Fruit fly (Drosophila melanogaster) whole organism, embryonic: Measurements from ENCODE around the gene CG12112.

Experiments
- ATbp ChIP-seq: fragments of 200-800 bp; sonication (Bioruptor generic); optimal IDR thresholded peaks from 2 replicates; lab custom pipeline; 2017; ENCODE audit warnings: missing biosample characterization, mild to moderate bottlenecking, missing genetic modification characterization, missing genetic modification reagents
- Atf3 ChIP-seq: fragments of 200-800 bp; sonication (Bioruptor generic); optimal IDR thresholded peaks from 3 replicates; lab custom pipeline; 2016; ENCODE audit warnings: missing biosample characterization, missing genetic modification characterization
- CG10147 ChIP-seq: fragments of 200-800 bp; sonication (Bioruptor generic); optimal IDR thresholded peaks from 2 replicates; lab custom pipeline; 2019; ENCODE audit warnings: missing biosample characterization, mild to moderate bottlenecking, missing genetic modification characterization, moderate library complexity
- CG10274 ChIP-seq: fragments of 200-800 bp; sonication (Bioruptor generic); optimal IDR thresholded peaks from 3 replicates; lab custom pipeline; 2017; ENCODE audit warnings: missing biosample characterization, mild to moderate bottlenecking, missing genetic modification characterization
- CG11723 ChIP-seq: fragments of 200-800 bp; sonication (Bioruptor generic); optimal IDR thresholded peaks from 2 replicates; lab custom pipeline; 2017; ENCODE audit warnings: missing biosample characterization, mild to moderate bottlenecking, missing genetic modification characterization
- CG13287 ChIP-seq: fragments of 200-800 bp; sonication (Bioruptor generic); IDR thresholded peaks from 2 replicates; pipeline ENCODE4 v1.3.6; 2022; ENCODE audit warnings: missing biosample characterization, missing genetic modification characterization; ENCODE audit not compliant: partially characterized antibody
- CG16815 ChIP-seq: fragments of 200-800 bp; sonication (Bioruptor generic); optimal IDR thresholded peaks from 3 replicates; lab custom pipeline; 2017; ENCODE audit warnings: missing biosample characterization, mild to moderate bottlenecking, missing genetic modification characterization
- CG16863 ChIP-seq: fragments of 200-800 bp; sonication (Bioruptor generic); optimal IDR thresholded peaks from 3 replicates; lab custom pipeline; 2016; ENCODE audit warnings: missing biosample characterization, missing genetic modification characterization
- CG17361 ChIP-seq: fragments of 200-800 bp; sonication (Bioruptor generic); IDR thresholded peaks from 3 replicates; pipeline ENCODE4 v1.3.6; 2022; ENCODE audit warnings: missing biosample characterization, missing genetic modification characterization
- CG2120 ChIP-seq: fragments of 200-800 bp; sonication (Bioruptor generic); optimal IDR thresholded peaks from 3 replicates; lab custom pipeline; 2016; ENCODE audit warnings: missing biosample characterization, missing genetic modification characterization
- CG30403 ChIP-seq: fragments of 200-800 bp; sonication (Bioruptor generic); optimal IDR thresholded peaks from 3 replicates; lab custom pipeline; 2016; ENCODE audit warnings: missing biosample characterization, missing genetic modification characterization
- CG31224 ChIP-seq: fragments of 200-800 bp; sonication (Bioruptor generic); IDR thresholded peaks from 2 replicates; pipeline ENCODE4 v1.3.6; 2022; ENCODE audit warnings: missing biosample characterization, missing genetic modification characterization
- CG31441 ChIP-seq: fragments of 200-800 bp; sonication (Bioruptor generic); IDR thresholded peaks from 2 replicates; pipeline ENCODE4 v1.3.6; 2022; ENCODE audit warnings: missing biosample characterization, missing genetic modification characterization
- CG4328 ChIP-seq: fragments of 200-800 bp; sonication (Bioruptor generic); optimal IDR thresholded peaks from 3 replicates; lab custom pipeline; 2017; ENCODE audit warnings: missing biosample characterization, missing genetic modification reagents, missing genetic modification characterization
- CG4404 ChIP-seq: fragments of 200-800 bp; sonication (Bioruptor generic); IDR thresholded peaks from 2 replicates; pipeline ENCODE4 v1.3.6; 2022; ENCODE audit warnings: missing biosample characterization, missing genetic modification characterization
- CG4854 ChIP-seq: fragments of 200-800 bp; sonication (Bioruptor generic); optimal IDR thresholded peaks from 2 replicates; lab custom pipeline; 2016; ENCODE audit warnings: missing biosample characterization, missing genetic modification characterization, inconsistent platforms
- CG5953 ChIP-seq: fragments of 200-800 bp; sonication (Bioruptor generic); IDR thresholded peaks from 2 replicates; pipeline ENCODE4 v1.3.6; 2022; ENCODE audit warnings: missing biosample characterization, missing genetic modification characterization
- CG6791 ChIP-seq: fragments of 200-800 bp; sonication (Bioruptor generic); IDR thresholded peaks from 3 replicates; pipeline ENCODE4 v1.3.6; 2022; ENCODE audit warnings: missing biosample characterization, missing genetic modification characterization; ENCODE audit not compliant: partially characterized antibody
- CG7987 ChIP-seq: fragments of 200-800 bp; sonication (Bioruptor generic); optimal IDR thresholded peaks from 2 replicates; lab custom pipeline; 2018; ENCODE audit warnings: missing biosample characterization, mild to moderate bottlenecking, missing genetic modification characterization, moderate library complexity
- CG9817 ChIP-seq: fragments of 200-800 bp; sonication (Bioruptor generic); optimal IDR thresholded peaks from 2 replicates; lab custom pipeline; 2018; ENCODE audit warnings: missing biosample characterization, mild to moderate bottlenecking, missing genetic modification characterization, moderate library complexity
- Camta ChIP-seq: fragments of 200-800 bp; sonication (Bioruptor generic); optimal IDR thresholded peaks from 2 replicates; lab custom pipeline; 2016; ENCODE audit warnings: missing biosample characterization, missing genetic modification characterization
- D19A ChIP-seq: fragments of 200-800 bp; optimal IDR thresholded peaks from 3 replicates; lab custom pipeline; 2019; ENCODE audit warnings: missing biosample characterization, mild to moderate bottlenecking, missing genetic modification characterization, moderate library complexity
- Doc2 ChIP-seq: fragments of 200-800 bp; sonication (Bioruptor generic); IDR thresholded peaks from 2 replicates; pipeline ENCODE4 v1.3.6; 2022; ENCODE audit warnings: missing biosample characterization, missing genetic modification characterization
- Dp ChIP-seq: fragments of 200-800 bp; sonication (Bioruptor generic); optimal IDR thresholded peaks from 2 replicates; lab custom pipeline; 2018; ENCODE audit warnings: missing biosample characterization, mild to moderate bottlenecking, missing genetic modification characterization, moderate library complexity
- Fer2 ChIP-seq: fragments of 200-800 bp; sonication (Bioruptor generic); optimal IDR thresholded peaks from 2 replicates; lab custom pipeline; 2018; ENCODE audit warnings: missing biosample characterization, mild to moderate bottlenecking, missing genetic modification characterization, moderate library complexity
- Gsc ChIP-seq: fragments of 200-800 bp; sonication (Bioruptor generic); IDR thresholded peaks from 2 replicates; pipeline ENCODE4 v1.3.6; 2022; ENCODE audit warnings: missing biosample characterization, missing genetic modification characterization
- H15 ChIP-seq: fragments of 200-800 bp; sonication (Bioruptor generic); IDR thresholded peaks from 3 replicates; pipeline ENCODE4 v1.3.6; 2022; ENCODE audit warnings: missing biosample characterization, missing genetic modification characterization
- H2.0 ChIP-seq: fragments of 200-800 bp; sonication (Bioruptor generic); IDR thresholded peaks from 2 replicates; pipeline ENCODE4 v1.3.6; 2022; ENCODE audit warnings: missing biosample characterization, missing genetic modification characterization
- Lim3 ChIP-seq: fragments of 200-800 bp; sonication (Bioruptor generic); IDR thresholded peaks from 2 replicates; pipeline ENCODE4 v1.3.6; 2022; ENCODE audit warnings: missing biosample characterization, missing genetic modification characterization
- Ptx1 ChIP-seq: fragments of 200-800 bp; sonication (Bioruptor generic); IDR thresholded peaks from 2 replicates; pipeline ENCODE4 v1.3.6; 2022; ENCODE audit warnings: missing biosample characterization, missing genetic modification characterization
- Xrp1 ChIP-seq: fragments of 200-800 bp; sonication (Bioruptor generic); IDR thresholded peaks from 2 replicates; pipeline ENCODE4 v1.3.6; 2022; ENCODE audit warnings: missing biosample characterization, missing genetic modification characterization
- YL-1 ChIP-seq: fragments of 200-800 bp; sonication (Bioruptor generic); optimal IDR thresholded peaks from 3 replicates; lab custom pipeline; 2017; ENCODE audit warnings: missing biosample characterization, mild to moderate bottlenecking, missing genetic modification characterization
- bowl ChIP-seq: fragments of 200-800 bp; sonication (Bioruptor generic); IDR thresholded peaks from 2 replicates; pipeline ENCODE4 v1.3.6; 2022; ENCODE audit warnings: missing biosample characterization, missing genetic modification characterization
- caup ChIP-seq: fragments of 200-800 bp; sonication (Bioruptor generic); optimal IDR thresholded peaks from 3 replicates; lab custom pipeline; 2017; ENCODE audit warnings: missing biosample characterization, mild to moderate bottlenecking, missing genetic modification characterization, moderate library complexity; ENCODE audit not compliant: severe bottlenecking
- chinmo ChIP-seq: fragments of 200-800 bp; sonication (Bioruptor generic); IDR thresholded peaks from 4 replicates; pipeline ENCODE4 v1.3.6; 2022; ENCODE audit warnings: missing biosample characterization, missing genetic modification characterization; ENCODE audit not compliant: partially characterized antibody
- danr ChIP-seq: fragments of 200-800 bp; sonication (Bioruptor generic); IDR thresholded peaks from 2 replicates; pipeline ENCODE4 v1.3.6; 2022; ENCODE audit warnings: missing biosample characterization, missing genetic modification characterization
- fd64A ChIP-seq: fragments of 200-800 bp; sonication (Bioruptor generic); optimal IDR thresholded peaks from 3 replicates; lab custom pipeline; 2018; ENCODE audit warnings: missing biosample characterization, mild to moderate bottlenecking, missing genetic modification characterization
- gfzf ChIP-seq: fragments of 200-800 bp; sonication (Bioruptor generic); optimal IDR thresholded peaks from 2 replicates; lab custom pipeline; 2016; ENCODE audit warnings: missing biosample characterization, mild to moderate bottlenecking, missing genetic modification characterization, moderate library complexity
- grau ChIP-seq: fragments of 200-800 bp; optimal IDR thresholded peaks from 3 replicates; lab custom pipeline; 2019; ENCODE audit warnings: missing biosample characterization, mild to moderate bottlenecking, missing genetic modification characterization, moderate library complexity
- ham ChIP-seq: fragments of 200-800 bp; sonication (Bioruptor generic); IDR thresholded peaks from 2 replicates; pipeline ENCODE4 v1.3.6; 2022; ENCODE audit warnings: missing biosample characterization, missing genetic modification characterization
- her ChIP-seq: fragments of 200-800 bp; sonication (Bioruptor generic); optimal IDR thresholded peaks from 2 replicates; lab custom pipeline; 2016; ENCODE audit warnings: missing biosample characterization, missing genetic modification characterization
- ind ChIP-seq: fragments of 200-800 bp; sonication (Bioruptor generic); optimal IDR thresholded peaks from 3 replicates; lab custom pipeline; 2016; ENCODE audit warnings: missing biosample characterization, missing genetic modification characterization
- ken ChIP-seq: fragments of 200-800 bp; sonication (Bioruptor generic); IDR thresholded peaks from 3 replicates; pipeline ENCODE4 v1.3.6; 2022; ENCODE audit warnings: missing biosample characterization, missing genetic modification characterization
- lab ChIP-seq: fragments of 200-800 bp; sonication (Bioruptor generic); optimal IDR thresholded peaks from 3 replicates; lab custom pipeline; 2017; ENCODE audit warnings: missing biosample characterization, missing genetic modification characterization, mild to moderate bottlenecking, moderate library complexity, missing genetic modification reagents
- onecut ChIP-seq: fragments of 200-800 bp; sonication (Bioruptor generic); IDR thresholded peaks from 2 replicates; pipeline ENCODE4 v1.3.6; 2022; ENCODE audit warnings: missing biosample characterization, missing genetic modification characterization
- org-1 ChIP-seq: fragments of 200-800 bp; sonication (Bioruptor generic); optimal IDR thresholded peaks from 2 replicates; lab custom pipeline; 2017; ENCODE audit warnings: missing biosample characterization, missing genetic modification characterization
- pho ChIP-seq: fragments of 200-800 bp; sonication (Bioruptor generic); optimal IDR thresholded peaks from 2 replicates; lab custom pipeline; 2016; ENCODE audit warnings: missing biosample characterization, missing genetic modification characterization
- sug ChIP-seq: fragments of 200-800 bp; optimal IDR thresholded peaks from 2 replicates; lab custom pipeline; 2019; ENCODE audit warnings: missing biosample characterization, mild to moderate bottlenecking, missing genetic modification characterization, moderate library complexity
- zen2 ChIP-seq: fragments of 200-800 bp; sonication (Bioruptor generic); IDR thresholded peaks from 3 replicates; pipeline ENCODE4 v1.3.6; 2022; ENCODE audit warnings: missing biosample characterization, missing genetic modification characterization; ENCODE audit not compliant: partially characterized antibody

The CG12112 gene

DNA sequence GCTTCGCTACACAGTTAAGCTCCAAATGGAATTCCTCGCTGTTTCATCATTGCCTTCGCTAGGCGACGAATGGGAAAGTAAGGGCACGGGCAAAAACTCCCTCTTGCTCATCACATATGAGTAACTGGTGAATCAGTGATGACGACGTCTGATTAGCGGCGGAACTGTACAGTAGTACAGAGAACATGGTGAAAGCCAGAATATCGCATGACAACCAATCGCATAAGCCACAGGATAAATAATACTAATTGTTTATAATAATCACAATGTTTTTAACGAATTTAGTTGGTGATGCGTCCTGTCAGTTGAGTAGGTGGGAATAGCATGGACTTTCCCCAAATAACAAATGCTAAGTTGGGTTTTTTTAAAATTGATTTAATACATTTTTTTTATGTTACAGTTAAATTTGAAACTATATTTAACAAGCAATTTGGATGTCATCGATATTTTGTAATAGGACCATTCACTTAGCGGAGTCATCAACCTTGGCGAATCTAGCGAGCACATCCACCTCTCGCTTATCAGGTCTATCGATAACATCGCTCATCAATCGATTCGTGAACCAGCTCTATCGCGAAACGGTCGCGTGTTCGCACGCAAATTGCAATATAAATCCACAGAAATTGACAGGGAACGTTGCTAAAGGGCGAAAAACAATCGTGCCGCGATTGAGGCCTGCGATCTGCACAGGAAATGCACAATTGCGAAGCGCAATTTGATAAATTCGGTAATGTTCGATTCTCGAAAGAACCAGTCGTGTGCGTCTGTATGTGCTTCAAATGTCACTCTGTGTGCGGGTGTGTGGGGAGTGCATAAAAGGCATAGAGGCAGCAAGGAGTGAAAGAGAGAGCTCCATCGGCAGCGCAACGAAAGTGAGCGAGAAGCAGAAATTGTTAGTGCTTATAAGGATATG, at the start of gene CG12112, which contains the start of gene Trf4-1:
Gene CG12112, minus strand, starts transcription at position 106 of the 913 bp plus-strand sequence.
Gene Trf4-1, plus strand, starts transcription at position 236 of the 913 bp plus-strand sequence.
- no peak for TF ChIP-seq ind
- TF ChIP-seq CG16863 (GFP tag; lab: Kevin White, UChicago): no peak
- no peak for TF ChIP-seq CG10274 (GFP tag; lab: Kevin White, UChicago)
- TF ChIP-seq CG10147 (GFP tag; lab: Kevin White, UChicago): no peak
- TF ChIP-seq Doc2: no peak
- no peak for TF ChIP-seq fd64A
- no peak for TF ChIP-seq org-1 (GFP tag; lab: Kevin White, UChicago)
- TF ChIP-seq Lim3 (GFP tag; lab: Robert Waterston, UW): no peak
- TF ChIP-seq Xrp1 (GFP tag; lab: Robert Waterston, UW): 0 out of 2 replicates have a peak, but pooled peaks have one; percentile 15
- TF ChIP-seq CG5953 (GFP tag; lab: Robert Waterston, UW): no peak
- no peak for TF ChIP-seq her (GFP tag; lab: Kevin White, UChicago)
- peak; percentile 29 for TF ChIP-seq CG30403 (GFP tag; lab: Kevin White, UChicago)
- no peak for TF ChIP-seq CG4854
- TF ChIP-seq H15: no peak
- TF ChIP-seq pho (GFP tag; lab: Kevin White, UChicago): no peak
- TF ChIP-seq sug (tag; lab: Kevin White, UChicago): peak; percentile 24
- no peak for TF ChIP-seq H2.0
- no peak for TF ChIP-seq Atf3 (GFP tag; lab: Kevin White, UChicago)
- TF ChIP-seq CG9817 (tag; lab: Kevin White, UChicago): peak; percentile 5
- peak; percentile 65; the same call in 2 of the 4 replicates for TF ChIP-seq chinmo (GFP tag; lab: Robert Waterston, UW)
- no peak for TF ChIP-seq CG7987 (GFP tag; lab: Kevin White, UChicago)
- no peak for TF ChIP-seq CG11723 (GFP tag; lab: Kevin White, UChicago)
- TF ChIP-seq zen2 (GFP tag; lab: Robert Waterston, UW): peak; percentile 63; the same call in 2 of the 3 replicates
- no peak for TF ChIP-seq CG16815
- peak; percentile 55 for TF ChIP-seq onecut (GFP tag; lab: Robert Waterston, UW)
- TF ChIP-seq YL-1: peak; percentile 56
- TF ChIP-seq Dp (GFP tag; lab: Kevin White, UChicago): peak; percentile 50
- TF ChIP-seq CG4404 (GFP tag; lab: Robert Waterston, UW): no peak
- no peak for TF ChIP-seq caup (GFP tag; lab: Kevin White, UChicago)
- peak; percentile 80 for TF ChIP-seq CG6791 (GFP tag; lab: Robert Waterston, UW)
- peak; percentile 38 for TF ChIP-seq grau (tag; lab: Kevin White, UChicago)
- TF ChIP-seq CG31224: no peak
- peak; percentile 35; the same call in 1 of the 2 replicates for TF ChIP-seq CG31441 (GFP tag; lab: Robert Waterston, UW)
- TF ChIP-seq lab: peak; percentile 21
- TF ChIP-seq CG13287 (GFP tag; lab: Robert Waterston, UW): peak; percentile 76
- peak; percentile 63 for TF ChIP-seq gfzf
- TF ChIP-seq Ptx1 (GFP tag; lab: Robert Waterston, UW): no peak
- TF ChIP-seq ATbp (GFP tag; lab: Kevin White, UChicago): no peak
- TF ChIP-seq danr: no peak
- TF ChIP-seq ham: no peak
- no peak for TF ChIP-seq Fer2
- TF ChIP-seq CG17361 (GFP tag; lab: Robert Waterston, UW): peak; percentile 51; the same call in 1 of the 3 replicates
- TF ChIP-seq Gsc (GFP tag; lab: Robert Waterston, UW): no peak
- TF ChIP-seq Camta: no peak
- no peak for TF ChIP-seq CG4328
- TF ChIP-seq ken (GFP tag; lab: Robert Waterston, UW): no peak
- no peak for TF ChIP-seq D19A (tag; lab: Kevin White, UChicago)
- TF ChIP-seq bowl (GFP tag; lab: Robert Waterston, UW): no peak
- TF ChIP-seq CG2120 (GFP tag; lab: Kevin White, UChicago): peak; percentile 45
